Fruit fly (Drosophila melanogaster) whole organism, embryonic: ENCODE measurements around the gene CG2772.

Experiments
- Asciz ChIP-seq: fragments of 200-800 bp; sonication (Bioruptor generic); optimal IDR thresholded peaks from 2 replicates; lab custom pipeline; 2017; ENCODE audit warnings: missing biosample characterization, mild to moderate bottlenecking, missing genetic modification characterization, missing genetic modification reagents
- B-H1 ChIP-seq: fragments of 200-800 bp; sonication (Bioruptor generic); IDR thresholded peaks from 3 replicates; pipeline ENCODE4 v1.3.6; 2022; ENCODE audit warnings: missing biosample characterization, missing genetic modification characterization
- Bdp1 ChIP-seq: fragments of 200-800 bp; sonication (Bioruptor generic); optimal IDR thresholded peaks from 3 replicates; lab custom pipeline; 2016; ENCODE audit warnings: missing biosample characterization, missing genetic modification characterization
- CG10543 ChIP-seq: fragments of 200-800 bp; sonication (Bioruptor generic); optimal IDR thresholded peaks from 3 replicates; lab custom pipeline; 2017; ENCODE audit warnings: missing biosample characterization, mild to moderate bottlenecking, missing genetic modification characterization, moderate library complexity
- CG10565 ChIP-seq: fragments of 200-800 bp; sonication (Bioruptor generic); optimal IDR thresholded peaks from 3 replicates; lab custom pipeline; 2016; ENCODE audit warnings: missing biosample characterization, mild to moderate bottlenecking, missing genetic modification characterization
- CG12071 ChIP-seq: fragments of 200-800 bp; sonication (Bioruptor generic); optimal IDR thresholded peaks from 3 replicates; lab custom pipeline; 2018; ENCODE audit warnings: missing biosample characterization, mild to moderate bottlenecking, missing genetic modification characterization
- CG12236 ChIP-seq: fragments of 200-800 bp; sonication (Bioruptor generic); optimal IDR thresholded peaks from 2 replicates; lab custom pipeline; 2016; ENCODE audit warnings: missing biosample characterization, missing genetic modification characterization
- CG12391 ChIP-seq: fragments of 200-800 bp; sonication (Bioruptor generic); optimal IDR thresholded peaks from 3 replicates; lab custom pipeline; 2018; ENCODE audit warnings: missing biosample characterization, mild to moderate bottlenecking, missing genetic modification characterization, moderate library complexity
- CG13624 ChIP-seq: fragments of 200-800 bp; sonication (Bioruptor generic); optimal IDR thresholded peaks from 2 replicates; lab custom pipeline; 2016; ENCODE audit warnings: missing biosample characterization, missing genetic modification characterization
- CG17385 ChIP-seq: fragments of 200-800 bp; sonication (Bioruptor generic); optimal IDR thresholded peaks from 3 replicates; lab custom pipeline; 2018; ENCODE audit warnings: missing biosample characterization, mild to moderate bottlenecking, missing genetic modification characterization
- CG30403 ChIP-seq: fragments of 200-800 bp; sonication (Bioruptor generic); optimal IDR thresholded peaks from 3 replicates; lab custom pipeline; 2016; ENCODE audit warnings: missing biosample characterization, missing genetic modification characterization
- CG30431 ChIP-seq: fragments of 200-800 bp; sonication (Bioruptor generic); optimal IDR thresholded peaks from 2 replicates; lab custom pipeline; 2017; ENCODE audit warnings: missing biosample characterization, missing genetic modification characterization
- CG3407 ChIP-seq: fragments of 200-800 bp; sonication (Bioruptor generic); optimal IDR thresholded peaks from 2 replicates; lab custom pipeline; 2018; ENCODE audit warnings: missing biosample characterization, mild to moderate bottlenecking, missing genetic modification characterization
- CG34224 ChIP-seq: fragments of 200-800 bp; sonication (Bioruptor generic); IDR thresholded peaks from 3 replicates; pipeline ENCODE4 v1.3.6; 2022; ENCODE audit warnings: missing biosample characterization, missing genetic modification characterization; ENCODE audit not compliant: partially characterized antibody
- CG4707 ChIP-seq: fragments of 200-800 bp; sonication (Bioruptor generic); optimal IDR thresholded peaks from 2 replicates; lab custom pipeline; 2018; ENCODE audit warnings: missing biosample characterization, mild to moderate bottlenecking, missing genetic modification characterization, moderate library complexity
- CG4820 ChIP-seq: fragments of 200-800 bp; sonication (Bioruptor generic); optimal IDR thresholded peaks from 3 replicates; lab custom pipeline; 2016; ENCODE audit warnings: missing biosample characterization, missing genetic modification characterization
- CG6175 ChIP-seq: fragments of 200-800 bp; sonication (Bioruptor generic); IDR thresholded peaks from 3 replicates; pipeline ENCODE4 v1.3.6; 2022; ENCODE audit warnings: missing biosample characterization, missing genetic modification characterization
- CG7271 ChIP-seq: fragments of 200-800 bp; sonication (Bioruptor generic); optimal IDR thresholded peaks from 2 replicates; lab custom pipeline; 2018; ENCODE audit warnings: missing biosample characterization, mild to moderate bottlenecking, missing genetic modification characterization, moderate library complexity
- CG8944 ChIP-seq: fragments of 200-800 bp; sonication (Bioruptor generic); optimal IDR thresholded peaks from 3 replicates; lab custom pipeline; 2016; ENCODE audit warnings: missing biosample characterization, missing genetic modification characterization
- CHES-1-like ChIP-seq: fragments of 200-800 bp; sonication (Bioruptor generic); optimal IDR thresholded peaks from 2 replicates; lab custom pipeline; 2016; ENCODE audit warnings: missing biosample characterization, missing genetic modification characterization
- D19A ChIP-seq: fragments of 200-800 bp; optimal IDR thresholded peaks from 3 replicates; lab custom pipeline; 2019; ENCODE audit warnings: missing biosample characterization, mild to moderate bottlenecking, missing genetic modification characterization, moderate library complexity
- ERR ChIP-seq: fragments of 200-800 bp; sonication (Bioruptor generic); optimal IDR thresholded peaks from 2 replicates; lab custom pipeline; 2016; ENCODE audit warnings: missing biosample characterization, missing genetic modification characterization
- GATAe ChIP-seq: fragments of 200-800 bp; sonication (Bioruptor generic); conservative IDR thresholded peaks from 2 replicates; pipeline ENCODE4 v1.3.6; 2022; ENCODE audit warnings: missing biosample characterization, missing genetic modification characterization
- HLH54F ChIP-seq: fragments of 200-800 bp; sonication (Bioruptor generic); optimal IDR thresholded peaks from 3 replicates; lab custom pipeline; 2016; ENCODE audit warnings: missing biosample characterization, missing genetic modification characterization
- Hand ChIP-seq: fragments of 200-800 bp; sonication (Bioruptor generic); optimal IDR thresholded peaks from 2 replicates; lab custom pipeline; 2017; ENCODE audit warnings: mild to moderate bottlenecking, missing biosample characterization, missing genetic modification reagents, missing genetic modification characterization
- Hr78 ChIP-seq, 2 experiments: fragments of 200-800 bp in 1 of 2; fragments of >200 bp in 1 of 2; sonication (Bioruptor generic) in 1 of 2; optimal IDR thresholded peaks; 2 replicates each; lab custom pipeline; 2017 to 2019; ENCODE audit warnings: missing biosample characterization in 2 of 2, missing genetic modification characterization in 2 of 2, mild to moderate bottlenecking in 1 of 2, moderate library complexity in 1 of 2
- Kr ChIP-seq: fragments of 200-800 bp; sonication (Bioruptor generic); optimal IDR thresholded peaks from 2 replicates; lab custom pipeline; 2017; ENCODE audit warnings: missing biosample characterization, mild to moderate bottlenecking, missing genetic modification characterization
- Lhr ChIP-seq: fragments of 200-800 bp; sonication (Bioruptor generic); optimal IDR thresholded peaks from 3 replicates; lab custom pipeline; 2017; ENCODE audit warnings: mild to moderate bottlenecking, missing biosample characterization, missing genetic modification reagents, missing genetic modification characterization
- Optix ChIP-seq: fragments of 200-800 bp; sonication (Bioruptor generic); IDR thresholded peaks from 3 replicates; pipeline ENCODE4 v1.3.6; 2022; ENCODE audit warnings: missing biosample characterization, missing genetic modification characterization
- Rfx ChIP-seq: fragments of 200-800 bp; sonication (Bioruptor generic); IDR thresholded peaks from 2 replicates; pipeline ENCODE4 v1.3.6; 2022; ENCODE audit warnings: missing biosample characterization, missing genetic modification characterization
- Side ChIP-seq: fragments of 200-800 bp; sonication (Bioruptor generic); optimal IDR thresholded peaks from 2 replicates; lab custom pipeline; 2016; ENCODE audit warnings: missing biosample characterization, missing genetic modification characterization
- Sry-δ ChIP-seq: fragments of 200-800 bp; sonication (Bioruptor generic); optimal IDR thresholded peaks from 2 replicates; lab custom pipeline; 2016; ENCODE audit warnings: missing biosample characterization, missing genetic modification characterization
- YL-1 ChIP-seq: fragments of 200-800 bp; sonication (Bioruptor generic); optimal IDR thresholded peaks from 3 replicates; lab custom pipeline; 2017; ENCODE audit warnings: missing biosample characterization, mild to moderate bottlenecking, missing genetic modification characterization
- bigmax ChIP-seq: fragments of 200-800 bp; sonication (Bioruptor generic); optimal IDR thresholded peaks from 2 replicates; lab custom pipeline; 2018; ENCODE audit warnings: missing biosample characterization, mild to moderate bottlenecking, missing genetic modification characterization
- esg ChIP-seq: fragments of 200-800 bp; sonication (Bioruptor generic); conservative IDR thresholded peaks from 2 replicates; pipeline ENCODE4 v1.3.6; 2022; ENCODE audit warnings: missing biosample characterization, missing genetic modification characterization
- gem ChIP-seq: fragments of 200-800 bp; sonication (Bioruptor generic); optimal IDR thresholded peaks from 2 replicates; lab custom pipeline; 2019; ENCODE audit warnings: missing biosample characterization, mild to moderate bottlenecking, missing genetic modification characterization, moderate library complexity
- gsb ChIP-seq: fragments of 200-800 bp; sonication (Bioruptor generic); IDR thresholded peaks from 2 replicates; pipeline ENCODE4 v1.3.6; 2022; ENCODE audit warnings: missing biosample characterization, missing genetic modification characterization
- her ChIP-seq: fragments of 200-800 bp; sonication (Bioruptor generic); optimal IDR thresholded peaks from 2 replicates; lab custom pipeline; 2016; ENCODE audit warnings: missing biosample characterization, missing genetic modification characterization
- ken ChIP-seq: fragments of 200-800 bp; sonication (Bioruptor generic); IDR thresholded peaks from 3 replicates; pipeline ENCODE4 v1.3.6; 2022; ENCODE audit warnings: missing biosample characterization, missing genetic modification characterization
- luna ChIP-seq: fragments of 200-800 bp; sonication (Bioruptor generic); optimal IDR thresholded peaks from 2 replicates; lab custom pipeline; 2016; ENCODE audit warnings: missing biosample characterization, missing genetic modification characterization
- mam ChIP-seq: fragments of 200-800 bp; sonication (Bioruptor generic); optimal IDR thresholded peaks from 3 replicates; lab custom pipeline; 2016; ENCODE audit warnings: missing biosample characterization, missing genetic modification characterization
- mirr ChIP-seq: fragments of 200-800 bp; sonication (Bioruptor generic); optimal IDR thresholded peaks from 3 replicates; lab custom pipeline; 2018; ENCODE audit warnings: missing biosample characterization, mild to moderate bottlenecking, missing genetic modification characterization
- nau ChIP-seq: fragments of 200-800 bp; sonication (Bioruptor generic); optimal IDR thresholded peaks from 3 replicates; lab custom pipeline; 2017; ENCODE audit warnings: missing biosample characterization, mild to moderate bottlenecking, missing genetic modification characterization, missing genetic modification reagents
- org-1 ChIP-seq: fragments of 200-800 bp; sonication (Bioruptor generic); optimal IDR thresholded peaks from 2 replicates; lab custom pipeline; 2017; ENCODE audit warnings: missing biosample characterization, missing genetic modification characterization
- sd ChIP-seq: fragments of 200-800 bp; sonication (Bioruptor generic); optimal IDR thresholded peaks from 3 replicates; lab custom pipeline; 2018; ENCODE audit warnings: missing biosample characterization, mild to moderate bottlenecking, missing genetic modification characterization, moderate library complexity
- sima ChIP-seq: fragments of 200-800 bp; sonication (Bioruptor generic); optimal IDR thresholded peaks from 2 replicates; lab custom pipeline; 2016; ENCODE audit warnings: missing biosample characterization, missing genetic modification characterization
- sqz ChIP-seq: fragments of 200-800 bp; sonication (Bioruptor generic); optimal IDR thresholded peaks from 3 replicates; lab custom pipeline; 2018; ENCODE audit warnings: missing biosample characterization, mild to moderate bottlenecking, missing genetic modification characterization
- tll ChIP-seq, 2 experiments: fragments of 200-800 bp in 1 of 2; fragments of >200 bp in 1 of 2; sonication (Bioruptor generic) in 1 of 2; optimal IDR thresholded peaks; 2 replicates each; lab custom pipeline; 2017 to 2019; ENCODE audit warnings: missing biosample characterization in 2 of 2, missing genetic modification characterization in 2 of 2, mild to moderate bottlenecking in 1 of 2, moderate library complexity in 1 of 2
- tup ChIP-seq: fragments of 200-800 bp; sonication (Bioruptor generic); optimal IDR thresholded peaks from 2 replicates; lab custom pipeline; 2016; ENCODE audit warnings: missing biosample characterization, mild to moderate bottlenecking, missing genetic modification characterization, moderate library complexity
- wor ChIP-seq: fragments of 200-800 bp; sonication (Bioruptor generic); IDR thresholded peaks from 2 replicates; pipeline ENCODE4 v1.3.6; 2022; ENCODE audit warnings: missing biosample characterization, missing genetic modification characterization
- yki ChIP-seq: fragments of >200 bp; optimal IDR thresholded peaks from 3 replicates; lab custom pipeline; 2018

The CG2772 gene

DNA sequence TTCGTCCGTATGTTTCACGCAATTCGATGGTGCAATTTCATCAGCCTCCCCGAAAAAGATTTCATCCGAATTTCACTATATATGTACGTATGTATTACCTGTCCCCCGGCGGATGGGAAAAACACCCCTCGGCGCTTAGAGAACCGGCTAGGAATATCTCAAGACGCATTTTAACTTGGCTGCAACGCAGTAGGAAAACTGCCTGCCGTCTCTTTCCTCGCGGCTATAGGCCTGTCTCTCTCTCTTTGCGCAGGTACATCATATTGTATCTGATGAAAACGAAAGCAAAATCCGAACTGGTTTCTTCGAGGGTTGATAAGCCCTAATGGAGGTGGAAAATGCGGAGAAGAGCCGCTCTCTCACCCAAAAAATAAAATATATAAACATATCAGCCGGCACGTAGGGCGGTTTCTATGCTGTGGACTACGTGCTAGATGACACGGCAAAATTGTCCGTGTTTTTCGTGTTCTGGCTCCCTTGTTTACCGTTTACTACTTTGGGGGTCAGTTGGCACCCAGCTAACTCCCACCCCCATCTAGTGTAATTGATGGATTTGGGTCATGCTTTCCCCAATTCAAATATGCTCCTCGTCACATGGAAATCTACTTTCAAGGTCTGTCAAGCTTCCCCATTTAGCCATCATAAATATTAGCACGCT lies 30.7 kb downstream of the CG2772 start (continued):
- TF ChIP-seq sd (no peak), org-1 (GFP tag; lab: Kevin White, UChicago) (no peak), CG30403 (GFP tag; lab: Kevin White, UChicago) (no peak), Hand (GFP tag; lab: Kevin White, UChicago) (no peak), Optix (GFP tag; lab: Robert Waterston, UW) (no peak), CG4820 (GFP tag; lab: Kevin White, UChicago) (no peak), luna (GFP tag; lab: Kevin White, UChicago) (no peak), D19A (tag; lab: Kevin White, UChicago) (no peak), Asciz (GFP tag; lab: Kevin White, UChicago) (no peak), Hr78 (GFP tag; optimal IDR thresholded peaks at IDR 0.05; lab: Kevin White, UChicago) (no peak), YL-1 (GFP tag; lab: Kevin White, UChicago) (no peak), CG8944 (no peak), Rfx (GFP tag; lab: Robert Waterston, UW) (no peak), nau (no peak), CG12391 (no peak), Side (no peak), CG7271 (tag; lab: Kevin White, UChicago) (no peak), her (GFP tag; lab: Kevin White, UChicago) (no peak), esg (GFP tag; lab: Robert Waterston, UW) (no peak), Kr (GFP tag; lab: Kevin White, UChicago) (no peak), ken (no peak), CG10565 (GFP tag; lab: Kevin White, UChicago) (no peak), gsb (GFP tag; lab: Robert Waterston, UW) (no peak), CG4707 (no peak), tll (GFP tag; optimal IDR thresholded peaks at IDR 0.05; lab: Kevin White, UChicago) (no peak), GATAe (GFP tag; lab: Robert Waterston, UW) (no peak), wor (no peak), tup (GFP tag; lab: Kevin White, UChicago) (no peak), B-H1 (GFP tag; lab: Robert Waterston, UW) (no peak), CG34224 (peak; percentile 38; the same call in 1 of the 3 replicates), CG10543 (GFP tag; lab: Kevin White, UChicago) (no peak), Sry-δ (GFP tag; lab: Kevin White, UChicago) (no peak), bigmax (GFP tag; lab: Kevin White, UChicago) (no peak), CG12071 (GFP tag; lab: Kevin White, UChicago) (no peak), mirr (no peak), CG13624 (GFP tag; lab: Kevin White, UChicago) (peak; percentile 83), sqz (GFP tag; lab: Kevin White, UChicago) (no peak), sima (GFP tag; lab: Kevin White, UChicago) (no peak), CG30431 (no peak), CG6175 (GFP tag; lab: Robert Waterston, UW) (no peak), CHES-1-like (no peak), Lhr (GFP tag; lab: Kevin White, UChicago) (no peak), CG17385 (GFP tag; lab: Kevin White, UChicago) (no peak), CG12236 (GFP tag; lab: Kevin White, UChicago) (no peak), gem (no peak), Bdp1 (GFP tag; lab: Kevin White, UChicago) (no peak), CG3407 (GFP tag; lab: Kevin White, UChicago) (no peak), ERR (GFP tag; lab: Kevin White, UChicago) (no peak), mam (GFP tag; lab: Kevin White, UChicago) (no peak), yki (lab: Kevin White, UChicago) (no peak), HLH54F (GFP tag; lab: Kevin White, UChicago) (no peak)
